Worm (Caenorhabditis elegans) whole organism, young adult: ENCODE results near the gene F39D8.3.

Experiments
- aptf-2 ChIP-seq: fragments of 200-800 bp; sonication (Bioruptor generic); conservative IDR thresholded peaks from 2 replicates; pipeline ENCODE4 v1.3.6; 2022; ENCODE audit warnings: missing genetic modification reagents, missing genetic modification characterization, missing compliant biosample characterization
- aptf-3 ChIP-seq: fragments of 200-800 bp; sonication (Bioruptor generic); IDR thresholded peaks from 2 replicates; pipeline ENCODE4 v1.3.6; 2022; ENCODE audit warnings: missing genetic modification characterization, missing compliant biosample characterization
- ceh-100 ChIP-seq: fragments of 200-800 bp; sonication (Bioruptor generic); IDR thresholded peaks from 2 replicates; pipeline ENCODE4 v1.3.6; 2022; ENCODE audit warnings: missing genetic modification reagents, missing genetic modification characterization, missing compliant biosample characterization
- ceh-40 ChIP-seq: fragments of 200-800 bp; sonication (Bioruptor generic); IDR thresholded peaks from 2 replicates; pipeline ENCODE4 v1.3.6; 2022; ENCODE audit warnings: missing genetic modification characterization, missing compliant biosample characterization
- efl-1 ChIP-seq: fragments of 150-350 bp; optimal IDR thresholded peaks from 2 replicates; lab custom pipeline; 2014; ENCODE audit warnings: missing biosample characterization, missing genetic modification reagents, missing genetic modification characterization
- let-607 ChIP-seq, 2 experiments: fragments of 200-800 bp in 1 of 2; sonication (Bioruptor generic) in 1 of 2; sonication (generic microtip) in 1 of 2; optimal IDR thresholded peaks; 2 replicates each; lab custom pipeline; 2016 to 2018; ENCODE audit warnings: mild to moderate bottlenecking in 2 of 2, missing compliant biosample characterization in 2 of 2, missing genetic modification characterization in 2 of 2, moderate library complexity in 2 of 2, missing genotype in 1 of 2
- lin-35 ChIP-seq, 3 experiments: fragments of 150-350 bp in 2 of 3; sonication (generic microtip) in 1 of 3; optimal IDR thresholded peaks; 2 replicates each; lab custom pipeline; 2014 to 2018; ENCODE audit warnings: missing biosample characterization in 3 of 3, missing genetic modification characterization in 3 of 3, missing genetic modification reagents in 3 of 3
- nhr-90 ChIP-seq: sonication (generic microtip); optimal IDR thresholded peaks from 2 replicates; lab custom pipeline; 2016; ENCODE audit warnings: missing genotype, mild to moderate bottlenecking, missing genetic modification characterization, missing compliant biosample characterization
- sdz-38 ChIP-seq: sonication (generic microtip); optimal IDR thresholded peaks from 2 replicates; lab custom pipeline; 2016; ENCODE audit warnings: missing genotype, missing genetic modification characterization, missing compliant biosample characterization
- sea-2 ChIP-seq: fragments of 200-800 bp; sonication (Bioruptor generic); IDR thresholded peaks from 2 replicates; pipeline ENCODE4 v1.3.6; 2022; ENCODE audit warnings: missing genetic modification characterization, missing compliant biosample characterization
- zfh-2 ChIP-seq: fragments of 200-800 bp; sonication (Bioruptor generic); conservative IDR thresholded peaks from 2 replicates; pipeline ENCODE4 v1.3.6; 2022; ENCODE audit warnings: missing genetic modification reagents, missing genetic modification characterization, missing compliant biosample characterization
- ztf-28 ChIP-seq: fragments of 200-800 bp; sonication (Bioruptor generic); IDR thresholded peaks from 2 replicates; pipeline ENCODE4 v1.3.6; 2022; ENCODE audit warnings: missing genetic modification reagents, missing genetic modification characterization, missing compliant biosample characterization

DNA sequence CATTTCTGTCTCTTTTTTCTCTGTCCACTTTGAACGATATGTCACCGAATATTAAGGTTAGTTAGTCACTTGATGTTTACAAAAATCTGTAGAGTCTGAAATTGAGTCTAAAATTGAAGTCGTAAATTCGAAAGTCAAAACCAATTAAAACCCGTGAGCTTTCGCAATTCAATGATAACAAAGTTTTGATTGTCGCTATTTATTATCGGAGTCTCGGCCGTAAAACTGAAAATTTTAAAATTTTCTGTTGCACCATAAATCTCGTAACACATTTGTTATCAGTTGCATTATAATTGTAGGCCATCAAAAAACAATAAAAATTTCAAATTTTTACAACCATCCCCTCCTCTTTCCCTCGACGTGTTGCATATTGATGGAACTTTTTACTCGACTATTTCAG is 12.2 kb upstream of the F39D8.3 start:
- no peak for TF ChIP-seq lin-35 (GFP tag; optimal IDR thresholded peaks at IDR 0.05; lab: Kevin White, UChicago)
- TF ChIP-seq zfh-2 (GFP tag; lab: Robert Waterston, UW): no peak
- no peak for TF ChIP-seq sea-2 (GFP tag; lab: Robert Waterston, UW)
- no peak for TF ChIP-seq aptf-3
- TF ChIP-seq nhr-90: no peak
- TF ChIP-seq let-607 (tag; optimal IDR thresholded peaks at IDR 0.05; lab: Kevin White, UChicago): no peak
- no peak for TF ChIP-seq sdz-38
- TF ChIP-seq efl-1 (GFP tag; lab: Kevin White, UChicago): no peak
- TF ChIP-seq ceh-100 (GFP tag; lab: Robert Waterston, UW): no peak
- TF ChIP-seq ceh-40: no peak
- TF ChIP-seq aptf-2 (GFP tag; lab: Robert Waterston, UW): no peak
- TF ChIP-seq ztf-28 (GFP tag; lab: Robert Waterston, UW): no peak
